Worm (Caenorhabditis elegans) whole organism, mixed stage, embryonic: Measurements from ENCODE around the gene smc-6.

Experiments used
- ceh-83 ChIP-seq: fragments of 200-800 bp; sonication (Bioruptor generic); optimal IDR thresholded peaks from 2 replicates; lab custom pipeline; 2018; ENCODE audit warnings: mild to moderate bottlenecking, missing genetic modification characterization, missing compliant biosample characterization
- ces-1 ChIP-seq: fragments of 150-350 bp; optimal IDR thresholded peaks from 2 replicates; lab custom pipeline; 2014; ENCODE audit warnings: missing biosample characterization, missing genetic modification reagents, missing genetic modification characterization
- sem-2 ChIP-seq: fragments of 200-800 bp; sonication (Bioruptor generic); optimal IDR thresholded peaks from 2 replicates; lab custom pipeline; 2018; ENCODE audit warnings: mild to moderate bottlenecking, missing genetic modification characterization, missing compliant biosample characterization
- sptf-1 ChIP-seq: sonication (generic microtip); optimal IDR thresholded peaks from 2 replicates; lab custom pipeline; 2017; ENCODE audit warnings: mild to moderate bottlenecking, missing genetic modification characterization, moderate library complexity, missing compliant biosample characterization
- unc-62 ChIP-seq: fragments of 150-350 bp; optimal IDR thresholded peaks from 2 replicates; lab custom pipeline; 2014; ENCODE audit warnings: missing biosample characterization, missing genetic modification reagents, missing genetic modification characterization

- TF ChIP-seq sem-2 (GFP tag; lab: Kevin White, UChicago) (no peak), ces-1 (GFP tag; lab: Kevin White, UChicago) (no peak), sptf-1 (tag; lab: Kevin White, UChicago) (no peak), ceh-83 (GFP tag; lab: Kevin White, UChicago) (no peak), unc-62 (no peak)
These were observed 7.2 kb upstream of the smc-6 start, which contains the start of gene F54D5.3 for ce11 chrII:11571260-11571854.
